Fruit fly (Drosophila melanogaster) whole organism, prepupa: ENCODE results near the gene Rsph9.

Experiments used
- CG6854 ChIP-seq: fragments of 200-800 bp; sonication (Bioruptor generic); optimal IDR thresholded peaks from 2 replicates; lab custom pipeline; 2017; ENCODE audit warnings: missing biosample characterization, mild to moderate bottlenecking, missing genetic modification characterization
- Eip93F ChIP-seq: fragments of 200-800 bp; sonication (Bioruptor generic); optimal IDR thresholded peaks from 2 replicates; lab custom pipeline; 2016; ENCODE audit warnings: missing biosample characterization, mild to moderate bottlenecking, missing genetic modification characterization
- Hr39 ChIP-seq: fragments of 200-800 bp; sonication (Bioruptor generic); optimal IDR thresholded peaks from 2 replicates; lab custom pipeline; 2016; ENCODE audit warnings: missing biosample characterization, missing genetic modification characterization
- fkh ChIP-seq: fragments of 200-800 bp; sonication (Bioruptor generic); optimal IDR thresholded peaks from 3 replicates; lab custom pipeline; 2017; ENCODE audit warnings: missing biosample characterization, mild to moderate bottlenecking, missing genetic modification characterization, moderate library complexity
- pdm3 ChIP-seq: fragments of 200-800 bp; sonication (Bioruptor generic); optimal IDR thresholded peaks from 3 replicates; lab custom pipeline; 2016; ENCODE audit warnings: missing biosample characterization, missing genetic modification characterization
- spab ChIP-seq: fragments of 200-800 bp; sonication (Bioruptor generic); optimal IDR thresholded peaks from 2 replicates; lab custom pipeline; 2017; ENCODE audit warnings: missing biosample characterization, mild to moderate bottlenecking, missing genetic modification characterization, missing genetic modification reagents

- TF ChIP-seq Eip93F (GFP tag; lab: Kevin White, UChicago) (no peak), pdm3 (GFP tag; lab: Kevin White, UChicago) (no peak), fkh (GFP tag; lab: Kevin White, UChicago) (no peak), spab (no peak), Hr39 (GFP tag; lab: Kevin White, UChicago) (no peak), CG6854 (GFP tag; lab: Kevin White, UChicago) (no peak)
Measured at dm6 chr2L:17425412-17425811, 13.0 kb upstream of the Rsph9 start.
